Worm (Caenorhabditis elegans) whole organism, L1 larva: ENCODE results near the gene Y22D7AL.16.

Experiments used
- C04F5.9 ChIP-seq: sonication (generic microtip); optimal IDR thresholded peaks from 2 replicates; lab custom pipeline; 2016; ENCODE audit warnings: missing genetic modification characterization, missing compliant biosample characterization
- C34B4.2 ChIP-seq: sonication (generic microtip); optimal IDR thresholded peaks from 2 replicates; lab custom pipeline; 2017; ENCODE audit warnings: mild to moderate bottlenecking, missing genetic modification characterization, missing compliant biosample characterization
- F16B12.6 ChIP-seq: fragments of 150-350 bp; optimal IDR thresholded peaks from 2 replicates; lab custom pipeline; 2014; ENCODE audit warnings: missing biosample characterization, missing genetic modification characterization
- Y116A8C.19 ChIP-seq: sonication (generic microtip); optimal IDR thresholded peaks from 2 replicates; lab custom pipeline; 2016; ENCODE audit warnings: missing compliant biosample characterization, missing genetic modification characterization, borderline replicate concordance
- aha-1 ChIP-seq: fragments of 150-350 bp; optimal IDR thresholded peaks from 2 replicates; lab custom pipeline; 2014; ENCODE audit warnings: missing biosample characterization, missing genetic modification characterization
- alr-1 ChIP-seq: fragments of 200-800 bp; sonication (Bioruptor generic); optimal IDR thresholded peaks from 2 replicates; lab custom pipeline; 2018; ENCODE audit warnings: borderline replicate concordance, mild to moderate bottlenecking, missing genetic modification characterization, missing compliant biosample characterization
- aly-2 ChIP-seq: fragments of 150-350 bp; optimal IDR thresholded peaks from 2 replicates; lab custom pipeline; 2014; ENCODE audit warnings: missing biosample characterization, missing genetic modification characterization
- ama-1 ChIP-seq: fragments of 150-350 bp; optimal IDR thresholded peaks from 2 replicates; lab custom pipeline; 2014
- blmp-1 ChIP-seq: fragments of 150-350 bp; optimal IDR thresholded peaks from 2 replicates; lab custom pipeline; 2014; ENCODE audit warnings: missing biosample characterization, missing genetic modification characterization
- ceh-63 ChIP-seq: fragments of 200-800 bp; sonication (Bioruptor generic); optimal IDR thresholded peaks from 2 replicates; lab custom pipeline; 2018; ENCODE audit warnings: mild to moderate bottlenecking, missing genetic modification characterization, missing compliant biosample characterization
- ceh-8 ChIP-seq: fragments of 200-800 bp; sonication (Bioruptor generic); optimal IDR thresholded peaks from 2 replicates; lab custom pipeline; 2018; ENCODE audit warnings: mild to moderate bottlenecking, missing genetic modification characterization, moderate library complexity, missing compliant biosample characterization
- ceh-88 ChIP-seq: fragments of 200-800 bp; sonication (Bioruptor generic); IDR thresholded peaks from 2 replicates; pipeline ENCODE4 v1.3.6; 2022; ENCODE audit warnings: missing genetic modification characterization, missing compliant biosample characterization
- dpl-1 ChIP-seq, 3 experiments: fragments of 150-350 bp in 2 of 3; sonication (generic microtip) in 1 of 3; optimal IDR thresholded peaks; 2 replicates each; lab custom pipeline; 2014 to 2017; ENCODE audit warnings: missing biosample characterization in 3 of 3, missing genetic modification characterization in 3 of 3, missing genetic modification reagents in 3 of 3
- efl-1 ChIP-seq, 4 experiments: fragments of 150-350 bp; optimal IDR thresholded peaks in 3 of 4; peaks in 1 of 4; 1 replicate in 1 of 4; 2 replicates in 3 of 4; lab custom pipeline; 2014; ENCODE audit warnings: missing biosample characterization in 2 of 4, missing genetic modification characterization in 2 of 4, missing genetic modification reagents in 2 of 4
- efl-3 ChIP-seq: fragments of 200-800 bp; sonication (Bioruptor generic); optimal IDR thresholded peaks from 2 replicates; lab custom pipeline; 2018; ENCODE audit warnings: mild to moderate bottlenecking, missing genetic modification characterization, missing compliant biosample characterization
- egl-13 ChIP-seq: sonication (generic microtip); optimal IDR thresholded peaks from 2 replicates; lab custom pipeline; 2016; ENCODE audit warnings: missing genotype, missing genetic modification reagents, missing genetic modification characterization, missing compliant biosample characterization
- elt-2 ChIP-seq: sonication (generic microtip); optimal IDR thresholded peaks from 2 replicates; lab custom pipeline; 2016; ENCODE audit warnings: missing genetic modification characterization, mild to moderate bottlenecking, inconsistent platforms, missing compliant biosample characterization, missing genetic modification reagents
- elt-3 ChIP-seq, 6 experiments: fragments of 150-350 bp in 1 of 6; sonication (generic microtip); optimal IDR thresholded peaks; 2 replicates each; lab custom pipeline; 2017 to 2018; ENCODE audit warnings: missing biosample characterization in 6 of 6, missing genetic modification characterization in 6 of 6, inconsistent platforms in 1 of 6
- fkh-8 ChIP-seq: sonication (generic microtip); optimal IDR thresholded peaks from 2 replicates; lab custom pipeline; 2016; ENCODE audit warnings: mild to moderate bottlenecking, missing genetic modification characterization, missing compliant biosample characterization
- fos-1 ChIP-seq: fragments of 150-350 bp; optimal IDR thresholded peaks from 2 replicates; lab custom pipeline; 2014; ENCODE audit warnings: missing biosample characterization, missing genetic modification characterization
- grh-1 ChIP-seq: fragments of 200-800 bp; sonication (Bioruptor generic); IDR thresholded peaks from 2 replicates; pipeline ENCODE4 v1.3.6; 2022; ENCODE audit warnings: missing genetic modification reagents, missing genetic modification characterization, missing compliant biosample characterization
- hlh-17 ChIP-seq: fragments of 200-800 bp; sonication (Bioruptor generic); optimal IDR thresholded peaks from 2 replicates; lab custom pipeline; 2018; ENCODE audit warnings: missing genetic modification characterization, mild to moderate bottlenecking, missing compliant biosample characterization, moderate library complexity, borderline replicate concordance
- hlh-4 ChIP-seq: sonication (generic microtip); optimal IDR thresholded peaks from 2 replicates; lab custom pipeline; 2016; ENCODE audit warnings: mild to moderate bottlenecking, missing genetic modification characterization, missing compliant biosample characterization
- irx-1 ChIP-seq: sonication (generic microtip); optimal IDR thresholded peaks from 2 replicates; lab custom pipeline; 2016; ENCODE audit warnings: missing genetic modification characterization, missing compliant biosample characterization
- lin-14 ChIP-seq: fragments of 200-800 bp; sonication (Bioruptor generic); optimal IDR thresholded peaks from 2 replicates; lab custom pipeline; 2018; ENCODE audit warnings: mild to moderate bottlenecking, missing genetic modification characterization, moderate library complexity, missing compliant biosample characterization
- lin-39 ChIP-seq: fragments of 150-350 bp; optimal IDR thresholded peaks from 2 replicates; lab custom pipeline; 2014; ENCODE audit warnings: missing biosample characterization, missing genetic modification reagents, missing genetic modification characterization
- lsy-2 ChIP-seq, 2 experiments: fragments of 150-350 bp; optimal IDR thresholded peaks; 2 replicates each; lab custom pipeline; 2014; ENCODE audit warnings: missing biosample characterization in 2 of 2, missing genetic modification characterization in 2 of 2
- mdl-1 ChIP-seq, 2 experiments: fragments of 150-350 bp; optimal IDR thresholded peaks; 2 replicates each; lab custom pipeline; 2014 to 2017; ENCODE audit warnings: missing biosample characterization in 2 of 2, missing genetic modification characterization in 2 of 2, inconsistent platforms in 1 of 2
- mep-1 ChIP-seq: fragments of 150-350 bp; optimal IDR thresholded peaks from 2 replicates; lab custom pipeline; 2014; ENCODE audit warnings: missing biosample characterization, missing genetic modification characterization
- nhr-12 ChIP-seq: sonication (generic microtip); optimal IDR thresholded peaks from 2 replicates; lab custom pipeline; 2017; ENCODE audit warnings: missing biosample characterization, missing genetic modification characterization
- nhr-19 ChIP-seq: fragments of 200-800 bp; sonication (Bioruptor generic); conservative IDR thresholded peaks from 2 replicates; pipeline ENCODE4 v1.3.6; 2022; ENCODE audit warnings: missing genetic modification characterization, missing compliant biosample characterization
- nhr-20 ChIP-seq: sonication (generic microtip); optimal IDR thresholded peaks from 2 replicates; lab custom pipeline; 2016; ENCODE audit warnings: mild to moderate bottlenecking, missing genetic modification characterization, missing compliant biosample characterization
- nhr-237 ChIP-seq: fragments of 150-350 bp; optimal IDR thresholded peaks from 2 replicates; lab custom pipeline; 2014; ENCODE audit warnings: missing biosample characterization, missing genetic modification characterization
- nhr-28 ChIP-seq: fragments of 150-350 bp; optimal IDR thresholded peaks from 2 replicates; lab custom pipeline; 2014; ENCODE audit warnings: missing biosample characterization, missing genetic modification characterization
- nhr-47 ChIP-seq: sonication (generic microtip); optimal IDR thresholded peaks from 2 replicates; lab custom pipeline; 2016; ENCODE audit warnings: mild to moderate bottlenecking, missing genetic modification characterization, moderate library complexity, missing compliant biosample characterization
- nhr-71 ChIP-seq: sonication (generic microtip); optimal IDR thresholded peaks from 2 replicates; lab custom pipeline; 2016; ENCODE audit warnings: mild to moderate bottlenecking, missing genetic modification characterization, moderate library complexity, missing compliant biosample characterization
- nhr-76 ChIP-seq: sonication (generic microtip); optimal IDR thresholded peaks from 2 replicates; lab custom pipeline; 2017; ENCODE audit warnings: missing biosample characterization, missing genetic modification characterization
- nhr-77 ChIP-seq: fragments of 150-350 bp; optimal IDR thresholded peaks from 2 replicates; lab custom pipeline; 2014; ENCODE audit warnings: missing biosample characterization, missing genetic modification characterization
- nhr-84 ChIP-seq: sonication (generic microtip); optimal IDR thresholded peaks from 2 replicates; lab custom pipeline; 2017; ENCODE audit warnings: missing biosample characterization, missing genetic modification characterization
- nhr-90 ChIP-seq: sonication (generic microtip); optimal IDR thresholded peaks from 2 replicates; lab custom pipeline; 2016; ENCODE audit warnings: mild to moderate bottlenecking, missing genetic modification characterization, missing compliant biosample characterization; ENCODE audit not compliant: poor library complexity
- pqm-1 ChIP-seq: sonication (generic microtip); optimal IDR thresholded peaks from 3 replicates; lab custom pipeline; 2017; ENCODE audit warnings: missing biosample characterization, missing genetic modification characterization
- skn-1 ChIP-seq: fragments of 150-350 bp; optimal IDR thresholded peaks from 2 replicates; lab custom pipeline; 2014; ENCODE audit warnings: missing biosample characterization, missing genetic modification characterization
- sptf-1 ChIP-seq: fragments of 150-350 bp; optimal IDR thresholded peaks from 2 replicates; lab custom pipeline; 2014; ENCODE audit warnings: missing biosample characterization, missing genetic modification characterization
- sup-37 ChIP-seq: fragments of 200-800 bp; sonication (Bioruptor generic); optimal IDR thresholded peaks from 2 replicates; lab custom pipeline; 2018; ENCODE audit warnings: mild to moderate bottlenecking, missing genetic modification characterization, missing compliant biosample characterization
- swsn-7 ChIP-seq: sonication (generic microtip); optimal IDR thresholded peaks from 2 replicates; lab custom pipeline; 2016; ENCODE audit warnings: missing genetic modification characterization, missing compliant biosample characterization
- tbx-2 ChIP-seq: sonication (generic microtip); optimal IDR thresholded peaks from 2 replicates; lab custom pipeline; 2016; ENCODE audit warnings: missing genetic modification characterization, missing compliant biosample characterization
- tlp-1 ChIP-seq: fragments of 150-350 bp; optimal IDR thresholded peaks from 2 replicates; lab custom pipeline; 2014; ENCODE audit warnings: missing biosample characterization, missing genetic modification characterization
- unc-62 ChIP-seq: fragments of 150-350 bp; optimal IDR thresholded peaks from 2 replicates; lab custom pipeline; 2014; ENCODE audit warnings: missing biosample characterization, missing genetic modification reagents, missing genetic modification characterization
- unc-86 ChIP-seq: sonication (generic microtip); optimal IDR thresholded peaks from 2 replicates; lab custom pipeline; 2016; ENCODE audit warnings: missing genetic modification characterization, missing compliant biosample characterization
- xbp-1 ChIP-seq: sonication (generic microtip); optimal IDR thresholded peaks from 2 replicates; lab custom pipeline; 2016; ENCODE audit warnings: missing genetic modification characterization, missing compliant biosample characterization
- zag-1 ChIP-seq: fragments of 150-350 bp; optimal IDR thresholded peaks from 2 replicates; lab custom pipeline; 2014; ENCODE audit warnings: missing biosample characterization, missing genetic modification characterization

Gene Y22D7AL.16

DNA sequence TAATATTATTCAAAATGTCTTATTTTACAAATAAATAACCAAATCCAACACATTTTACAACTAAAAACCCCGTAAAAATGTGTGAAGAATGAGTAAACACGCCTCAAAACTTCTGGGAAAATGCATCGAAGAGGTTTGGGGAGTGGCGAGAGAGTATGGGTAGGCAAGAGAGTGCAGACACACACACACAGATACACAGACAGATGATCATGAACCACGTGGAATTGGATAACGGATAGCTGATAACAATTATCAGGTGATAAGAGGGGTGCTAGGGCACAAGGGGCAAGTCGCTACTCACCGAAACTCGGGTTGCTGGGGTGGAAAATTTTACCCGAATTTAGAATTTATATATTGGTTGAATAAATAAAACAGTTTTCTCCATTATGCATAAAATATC lies 17.2 kb upstream of the Y22D7AL.16 start (continued):
- no peak for TF ChIP-seq nhr-84 (tag; lab: Kevin White, UChicago)
- TF ChIP-seq nhr-77 (tag; lab: Kevin White, UChicago) = peak; percentile 24
- no peak for TF ChIP-seq ceh-8 (GFP tag; lab: Kevin White, UChicago)
- no peak for TF ChIP-seq Y116A8C.19 (tag; lab: Kevin White, UChicago)
- TF ChIP-seq swsn-7 = peak; percentile 28
- TF ChIP-seq elt-2 = peak; percentile 61
- peak; percentile 25 to 46 for TF ChIP-seq efl-1 (optimal IDR thresholded peaks at IDR 0.05; lab: Kevin White, UChicago)
- peak in 1 of 2 experiments; percentile 78 for TF ChIP-seq efl-1 (GFP tag; optimal IDR thresholded peaks at IDR 0.05 in 1 of 2; lab: Kevin White, UChicago)
- no peak for TF ChIP-seq ceh-63 (GFP tag; lab: Kevin White, UChicago)
- TF ChIP-seq lin-14 (GFP tag; lab: Kevin White, UChicago) = peak; percentile 84
- TF ChIP-seq nhr-90 (tag; lab: Kevin White, UChicago) = peak; percentile 54
- TF ChIP-seq mdl-1 (tag; optimal IDR thresholded peaks at IDR 0.05; lab: Kevin White, UChicago) = peak in 1 of 2 experiments; percentile 94
- no peak for TF ChIP-seq zag-1 (tag; lab: Kevin White, UChicago)
- TF ChIP-seq nhr-47 (tag; lab: Kevin White, UChicago) = no peak
- TF ChIP-seq alr-1 = no peak
- TF ChIP-seq fos-1 (tag; lab: Kevin White, UChicago) = no peak
- TF ChIP-seq nhr-76 (tag; lab: Kevin White, UChicago) = no peak
- TF ChIP-seq tbx-2 (tag; lab: Kevin White, UChicago) = peak; percentile 45
- peak; percentile 4 for TF ChIP-seq blmp-1 (tag; lab: Kevin White, UChicago)
- no peak for TF ChIP-seq sptf-1 (tag; lab: Kevin White, UChicago)
- TF ChIP-seq mep-1 = no peak
- no peak for TF ChIP-seq efl-3 (GFP tag; lab: Kevin White, UChicago)
- no peak for TF ChIP-seq aha-1
- TF ChIP-seq nhr-20 (tag; lab: Kevin White, UChicago) = peak; percentile 72
- TF ChIP-seq C34B4.2 (tag; lab: Kevin White, UChicago) = no peak
- no peak for TF ChIP-seq nhr-28 (tag; lab: Kevin White, UChicago)
- peak; percentile 60 for TF ChIP-seq fkh-8 (tag; lab: Kevin White, UChicago)
- TF ChIP-seq unc-86 (tag; lab: Kevin White, UChicago) = no peak
- no peak for TF ChIP-seq ceh-88 (GFP tag; lab: Robert Waterston, UW)
- TF ChIP-seq irx-1 (tag; lab: Kevin White, UChicago) = no peak
- TF ChIP-seq C04F5.9 (tag; lab: Kevin White, UChicago) = no peak
- peak; percentile 85 for TF ChIP-seq nhr-71 (tag; lab: Kevin White, UChicago)
- peak; percentile 26 for TF ChIP-seq skn-1
- no peak for TF ChIP-seq unc-62 (GFP tag; lab: Kevin White, UChicago)
- TF ChIP-seq sup-37 (GFP tag; lab: Kevin White, UChicago) = no peak
- no peak for TF ChIP-seq pqm-1 (tag; lab: Kevin White, UChicago)
- TF ChIP-seq nhr-237 (tag; lab: Kevin White, UChicago) = no peak
- no peak for TF ChIP-seq hlh-17 (GFP tag; lab: Kevin White, UChicago)
- no peak for TF ChIP-seq xbp-1
- no peak for TF ChIP-seq lin-39 (tag; lab: Kevin White, UChicago)
- peak in 1 of 2 experiments; percentile 41 for TF ChIP-seq lsy-2 (tag; optimal IDR thresholded peaks at IDR 0.05; lab: Kevin White, UChicago)
- TF ChIP-seq dpl-1 (GFP tag; optimal IDR thresholded peaks at IDR 0.05; lab: Kevin White, UChicago) = peak; percentile 7 to 23 (median 22)
- no peak for TF ChIP-seq grh-1 (GFP tag; lab: Robert Waterston, UW)
- TF ChIP-seq, all 84 proteins: peak for 25

DNA sequence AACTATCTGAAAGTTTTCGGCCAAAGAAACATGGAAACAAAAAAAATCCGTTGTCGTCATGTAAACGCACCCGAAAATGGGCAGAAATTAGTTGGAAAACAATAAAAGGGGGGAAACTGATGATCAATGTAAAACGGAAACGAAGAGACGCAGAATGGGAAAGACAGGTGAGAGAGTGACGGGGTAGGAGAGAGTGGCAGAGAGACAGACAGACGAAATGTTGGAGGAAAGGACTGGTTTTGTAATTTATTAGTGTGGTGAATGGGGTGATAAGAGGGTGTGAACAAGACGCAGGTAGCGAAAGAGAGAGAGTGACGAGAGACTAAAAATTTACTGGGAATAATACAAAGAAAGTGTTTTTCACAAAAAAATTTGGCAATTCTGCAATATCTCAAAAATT lies 16.0 kb upstream of the Y22D7AL.16 start:
- TF ChIP-seq ceh-88 (GFP tag; lab: Robert Waterston, UW) (no peak), hlh-4 (tag; lab: Kevin White, UChicago) (no peak), lin-39 (tag; lab: Kevin White, UChicago) (peak; percentile 76), elt-3 (tag; optimal IDR thresholded peaks at IDR 0.05; lab: Kevin White, UChicago) (peak in 4 of 6 experiments; percentile 59 to 98 (median 88)), nhr-77 (tag; lab: Kevin White, UChicago) (no peak), grh-1 (GFP tag; lab: Robert Waterston, UW) (peak; percentile 98), fos-1 (tag; lab: Kevin White, UChicago) (peak; percentile 70), F16B12.6 (tag; lab: Kevin White, UChicago) (no peak), nhr-28 (tag; lab: Kevin White, UChicago) (no peak), ceh-8 (GFP tag; lab: Kevin White, UChicago) (no peak), hlh-17 (GFP tag; lab: Kevin White, UChicago) (no peak), ama-1 (lab: Kevin White, UChicago) (no peak), tbx-2 (tag; lab: Kevin White, UChicago) (peak; percentile 85), nhr-12 (tag; lab: Kevin White, UChicago) (no peak), egl-13 (tag; lab: Kevin White, UChicago) (peak; percentile 53), elt-2 (peak; percentile 90), aly-2 (peak; percentile 10), nhr-47 (tag; lab: Kevin White, UChicago) (peak; percentile 78), nhr-19 (peak; percentile 83), tlp-1 (no peak), aha-1 (no peak), nhr-71 (tag; lab: Kevin White, UChicago) (peak; percentile 92)
